Worm (Caenorhabditis elegans) whole organism, mixed stage, embryonic: ENCODE data around the gene T16G1.6.

Source experiments
- M03D4.4 ChIP-seq: sonication (generic microtip); optimal IDR thresholded peaks from 2 replicates; lab custom pipeline; 2017; ENCODE audit warnings: mild to moderate bottlenecking, missing genetic modification characterization, missing compliant biosample characterization
- blmp-1 ChIP-seq: fragments of 150-350 bp; optimal IDR thresholded peaks from 2 replicates; lab custom pipeline; 2014; ENCODE audit warnings: missing biosample characterization, missing genetic modification characterization
- ceh-39 ChIP-seq: fragments of 150-350 bp; optimal IDR thresholded peaks from 2 replicates; lab custom pipeline; 2014; ENCODE audit warnings: missing biosample characterization, missing genetic modification characterization
- ceh-43 ChIP-seq: fragments of 200-800 bp; sonication (Bioruptor generic); optimal IDR thresholded peaks from 2 replicates; lab custom pipeline; 2018; ENCODE audit warnings: mild to moderate bottlenecking, missing genetic modification characterization, moderate library complexity, missing compliant biosample characterization
- ceh-83 ChIP-seq: fragments of 200-800 bp; sonication (Bioruptor generic); optimal IDR thresholded peaks from 2 replicates; lab custom pipeline; 2018; ENCODE audit warnings: mild to moderate bottlenecking, missing genetic modification characterization, missing compliant biosample characterization
- ces-1 ChIP-seq: fragments of 150-350 bp; optimal IDR thresholded peaks from 2 replicates; lab custom pipeline; 2014; ENCODE audit warnings: missing biosample characterization, missing genetic modification reagents, missing genetic modification characterization
- cnd-1 ChIP-seq: fragments of 200-800 bp; sonication (Bioruptor generic); optimal IDR thresholded peaks from 2 replicates; lab custom pipeline; 2018; ENCODE audit warnings: mild to moderate bottlenecking, missing genetic modification characterization, missing compliant biosample characterization
- drap-1 ChIP-seq: fragments of 200-800 bp; sonication (Bioruptor generic); optimal IDR thresholded peaks from 3 replicates; lab custom pipeline; 2018; ENCODE audit warnings: mild to moderate bottlenecking, missing genetic modification characterization, missing compliant biosample characterization
- elt-1 ChIP-seq: sonication (generic microtip); optimal IDR thresholded peaks from 2 replicates; lab custom pipeline; 2017; ENCODE audit warnings: missing genetic modification characterization, mild to moderate bottlenecking, missing compliant biosample characterization, antibody characterized with exemption, moderate library complexity, borderline replicate concordance; ENCODE audit not compliant: insufficient read depth
- elt-3 ChIP-seq: fragments of 150-350 bp; optimal IDR thresholded peaks from 2 replicates; lab custom pipeline; 2014; ENCODE audit warnings: missing biosample characterization, missing genetic modification characterization
- flh-1 ChIP-seq: fragments of 200-800 bp; sonication (Bioruptor generic); optimal IDR thresholded peaks from 2 replicates; lab custom pipeline; 2018; ENCODE audit warnings: mild to moderate bottlenecking, missing genetic modification characterization, moderate library complexity, missing compliant biosample characterization
- hlh-1 ChIP-seq: fragments of 150-350 bp; optimal IDR thresholded peaks from 2 replicates; lab custom pipeline; 2014; ENCODE audit warnings: missing biosample characterization, missing genetic modification reagents, missing genetic modification characterization
- lin-32 ChIP-seq: fragments of 200-800 bp; sonication (Bioruptor generic); optimal IDR thresholded peaks from 2 replicates; lab custom pipeline; 2018; ENCODE audit warnings: mild to moderate bottlenecking, missing genetic modification characterization, missing compliant biosample characterization
- lsy-2 ChIP-seq: fragments of 150-350 bp; optimal IDR thresholded peaks from 2 replicates; lab custom pipeline; 2014; ENCODE audit warnings: missing biosample characterization, missing genetic modification characterization
- mab-5 ChIP-seq: fragments of 150-350 bp; optimal IDR thresholded peaks from 2 replicates; lab custom pipeline; 2014; ENCODE audit warnings: missing biosample characterization, missing genetic modification characterization
- mls-2 ChIP-seq: sonication (generic microtip); optimal IDR thresholded peaks from 2 replicates; lab custom pipeline; 2016; ENCODE audit warnings: mild to moderate bottlenecking, missing genetic modification characterization, moderate library complexity, missing compliant biosample characterization
- nhr-12 ChIP-seq: fragments of 150-350 bp; optimal IDR thresholded peaks from 2 replicates; lab custom pipeline; 2014; ENCODE audit warnings: missing biosample characterization, missing genetic modification characterization
- nhr-2 ChIP-seq: fragments of 150-350 bp; optimal IDR thresholded peaks from 2 replicates; lab custom pipeline; 2014; ENCODE audit warnings: missing biosample characterization, missing genetic modification characterization
- nhr-237 ChIP-seq: fragments of 150-350 bp; optimal IDR thresholded peaks from 2 replicates; lab custom pipeline; 2014; ENCODE audit warnings: missing biosample characterization, missing genetic modification characterization
- nhr-28 ChIP-seq: fragments of 150-350 bp; optimal IDR thresholded peaks from 2 replicates; lab custom pipeline; 2014; ENCODE audit warnings: missing biosample characterization, missing genetic modification characterization
- nhr-76 ChIP-seq: sonication (generic microtip); optimal IDR thresholded peaks from 2 replicates; lab custom pipeline; 2017; ENCODE audit warnings: missing biosample characterization, missing genetic modification characterization
- sem-2 ChIP-seq: fragments of 200-800 bp; sonication (Bioruptor generic); optimal IDR thresholded peaks from 2 replicates; lab custom pipeline; 2018; ENCODE audit warnings: mild to moderate bottlenecking, missing genetic modification characterization, missing compliant biosample characterization
- snpc-4 ChIP-seq: fragments of 150-350 bp; optimal IDR thresholded peaks from 2 replicates; lab custom pipeline; 2014; ENCODE audit warnings: missing biosample characterization, missing genetic modification characterization
- sptf-1 ChIP-seq: sonication (generic microtip); optimal IDR thresholded peaks from 2 replicates; lab custom pipeline; 2017; ENCODE audit warnings: mild to moderate bottlenecking, missing genetic modification characterization, moderate library complexity, missing compliant biosample characterization
- tbx-8 ChIP-seq: fragments of 200-800 bp; sonication (Bioruptor generic); optimal IDR thresholded peaks from 2 replicates; lab custom pipeline; 2018; ENCODE audit warnings: mild to moderate bottlenecking, missing genetic modification characterization, moderate library complexity, missing compliant biosample characterization
- unc-120 ChIP-seq: sonication (generic microtip); optimal IDR thresholded peaks from 2 replicates; lab custom pipeline; 2017; ENCODE audit warnings: missing genetic modification characterization, missing compliant biosample characterization; ENCODE audit not compliant: poor library complexity, severe bottlenecking
- unc-39 ChIP-seq: fragments of 150-350 bp; optimal IDR thresholded peaks from 2 replicates; lab custom pipeline; 2014; ENCODE audit warnings: missing biosample characterization, missing genetic modification characterization
- unc-62 ChIP-seq: fragments of 150-350 bp; optimal IDR thresholded peaks from 2 replicates; lab custom pipeline; 2014; ENCODE audit warnings: missing biosample characterization, missing genetic modification reagents, missing genetic modification characterization
- ztf-11 ChIP-seq: fragments of 150-350 bp; optimal IDR thresholded peaks from 2 replicates; lab custom pipeline; 2014; ENCODE audit warnings: missing biosample characterization, missing genetic modification characterization

Gene T16G1.6

DNA sequence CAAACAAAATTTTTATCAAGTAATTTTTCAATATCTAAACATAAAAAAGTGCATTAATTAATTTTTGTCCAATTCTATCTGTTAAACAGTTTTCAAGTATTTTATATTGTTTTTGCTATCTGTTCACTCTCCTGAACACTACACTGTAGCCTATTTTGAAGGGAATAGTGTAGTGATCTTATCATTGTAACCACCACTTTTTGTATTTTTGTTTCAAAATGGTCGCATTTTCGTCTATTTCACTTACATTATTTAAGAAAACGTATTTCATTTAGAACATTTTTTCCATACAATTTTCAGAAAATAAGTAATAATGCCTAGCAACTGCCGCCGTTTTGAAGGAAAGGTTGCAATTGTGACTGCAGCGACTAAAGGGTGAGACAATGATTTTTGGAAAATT, 14.7 kb downstream of the T16G1.6 start, which contains the start of gene dhrs-4:
TSS of gene dhrs-4 (plus strand) at position 301 of the 400 bp plus-strand sequence.
- TF ChIP-seq flh-1 (GFP tag; lab: Kevin White, UChicago), result no peak
- no peak for TF ChIP-seq elt-3 (tag; lab: Kevin White, UChicago)
- TF ChIP-seq mls-2, result no peak
- TF ChIP-seq nhr-237 (tag; lab: Kevin White, UChicago), result no peak
- no peak for TF ChIP-seq elt-1 (tag; lab: Kevin White, UChicago)
- no peak for TF ChIP-seq hlh-1
- TF ChIP-seq lin-32 (GFP tag; lab: Kevin White, UChicago), result no peak
- TF ChIP-seq nhr-28, result no peak
- TF ChIP-seq unc-120 (tag; lab: Kevin White, UChicago), result no peak
- no peak for TF ChIP-seq sptf-1 (tag; lab: Kevin White, UChicago)
- no peak for TF ChIP-seq ceh-83 (GFP tag; lab: Kevin White, UChicago)
- no peak for TF ChIP-seq tbx-8 (GFP tag; lab: Kevin White, UChicago)
- no peak for TF ChIP-seq nhr-12 (tag; lab: Kevin White, UChicago)
- no peak for TF ChIP-seq snpc-4 (tag; lab: Kevin White, UChicago)
- TF ChIP-seq nhr-2 (tag; lab: Kevin White, UChicago), result no peak
- no peak for TF ChIP-seq mab-5
- TF ChIP-seq nhr-76 (tag; lab: Kevin White, UChicago), result no peak
- TF ChIP-seq drap-1, result no peak

DNA sequence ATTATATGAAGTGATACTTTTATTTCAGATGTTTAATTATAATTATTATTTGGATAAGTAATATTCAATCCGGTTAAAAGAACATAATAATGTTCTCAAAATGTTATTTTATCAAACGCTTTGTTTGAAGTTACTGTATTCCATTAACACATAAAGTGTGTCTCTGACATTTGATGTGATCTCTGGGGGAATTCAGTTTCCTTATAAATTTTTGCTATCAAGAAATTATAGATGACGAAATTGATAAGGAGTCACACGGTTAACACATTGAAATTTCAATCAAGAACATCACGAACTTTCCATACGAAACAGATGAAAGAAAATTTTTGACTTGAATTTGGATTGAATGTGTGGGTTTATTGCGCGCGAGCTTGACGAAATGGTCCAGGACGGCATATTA, 15.3 kb downstream of the T16G1.6 start:
- TF ChIP-seq nhr-76 (tag; lab: Kevin White, UChicago), result no peak
- no peak for TF ChIP-seq lsy-2 (tag; lab: Kevin White, UChicago)

DNA sequence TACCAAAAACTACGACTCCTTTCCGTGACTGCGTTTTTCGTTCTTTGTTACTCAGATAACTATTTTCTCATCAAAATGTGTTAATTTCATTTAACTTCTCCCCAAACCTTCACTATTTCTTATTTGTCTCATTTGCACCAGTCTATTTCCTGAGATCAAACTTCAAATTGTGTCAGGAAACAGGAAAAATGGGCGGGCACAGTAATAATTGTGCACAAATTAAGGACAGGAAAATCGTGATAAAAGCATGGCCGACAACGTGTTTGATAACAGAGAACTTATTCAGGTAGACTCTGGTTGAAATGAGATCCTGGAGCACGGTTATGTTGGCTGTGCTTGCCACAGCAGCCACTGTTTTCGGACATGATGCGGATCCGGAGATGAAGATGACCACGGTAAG, 17.3 kb downstream of the T16G1.6 start, which contains the start of gene lipl-1:
TSS of gene lipl-1 (plus strand) at position 282 of the 400 bp plus-strand sequence.
- TF ChIP-seq blmp-1 (tag; lab: Kevin White, UChicago) (no peak), flh-1 (GFP tag; lab: Kevin White, UChicago) (no peak), unc-62 (GFP tag; lab: Kevin White, UChicago) (no peak), ztf-11 (tag; lab: Kevin White, UChicago) (no peak), ceh-39 (tag; lab: Kevin White, UChicago) (no peak), mab-5 (no peak), nhr-12 (tag; lab: Kevin White, UChicago) (no peak), ceh-43 (GFP tag; lab: Kevin White, UChicago) (no peak)
- TF ChIP-seq, all 35 proteins: peak for 0

DNA sequence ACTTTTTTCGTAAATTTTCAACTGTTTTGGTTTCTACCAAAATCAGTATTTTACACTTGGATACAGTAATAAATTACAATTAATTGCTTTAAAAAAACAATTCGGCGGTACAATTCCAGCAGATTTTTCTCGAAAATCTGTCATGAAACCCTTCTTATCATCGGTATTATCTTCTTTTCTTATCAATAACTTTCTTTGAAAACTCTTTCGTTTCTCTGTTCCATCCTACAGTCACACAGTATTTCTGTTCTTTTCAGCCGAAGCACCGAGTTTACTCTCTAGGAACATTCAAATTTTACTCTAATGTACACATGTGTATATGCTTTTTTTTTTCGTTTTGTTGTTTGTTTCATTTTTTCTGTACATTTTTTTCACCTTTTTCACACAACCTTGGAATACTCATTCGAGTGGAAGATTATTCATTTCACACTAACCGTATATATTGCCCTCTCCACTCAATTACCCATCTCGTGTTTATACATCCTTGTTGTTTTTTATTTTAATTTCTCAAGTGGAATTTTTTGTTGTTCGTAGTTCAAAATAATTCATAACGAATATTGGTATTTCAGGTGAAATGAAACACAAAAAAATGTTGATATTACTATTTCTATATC, 27.3 kb downstream of the T16G1.6 start, which contains the start of gene nid-1:
TSS of gene nid-1 (plus strand) at position 564 of the 614 bp plus-strand sequence.
- TF ChIP-seq elt-1 (tag; lab: Kevin White, UChicago), result no peak

DNA sequence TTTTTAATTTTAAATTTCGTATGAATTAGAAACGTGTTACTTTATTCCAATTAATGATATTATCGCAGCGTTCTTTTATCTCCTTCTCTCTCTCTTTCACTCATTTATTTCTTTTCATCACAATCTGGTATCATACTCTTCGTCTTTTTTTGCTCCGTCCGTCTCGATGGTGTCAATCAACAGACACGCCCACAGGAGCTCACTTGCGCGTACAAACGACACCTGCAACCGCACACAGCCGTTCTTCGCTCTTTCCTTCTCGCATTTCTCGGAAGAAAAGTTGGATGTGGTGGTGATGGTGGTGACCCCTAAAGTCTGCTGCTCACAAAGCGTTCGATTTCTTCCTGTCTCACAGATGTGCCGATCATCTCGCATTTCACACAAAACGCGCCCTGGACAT, 28.4 kb downstream of the T16G1.6 start:
- TF ChIP-seq nhr-12 (tag; lab: Kevin White, UChicago), result no peak
- TF ChIP-seq hlh-1, result peak; percentile 89

DNA sequence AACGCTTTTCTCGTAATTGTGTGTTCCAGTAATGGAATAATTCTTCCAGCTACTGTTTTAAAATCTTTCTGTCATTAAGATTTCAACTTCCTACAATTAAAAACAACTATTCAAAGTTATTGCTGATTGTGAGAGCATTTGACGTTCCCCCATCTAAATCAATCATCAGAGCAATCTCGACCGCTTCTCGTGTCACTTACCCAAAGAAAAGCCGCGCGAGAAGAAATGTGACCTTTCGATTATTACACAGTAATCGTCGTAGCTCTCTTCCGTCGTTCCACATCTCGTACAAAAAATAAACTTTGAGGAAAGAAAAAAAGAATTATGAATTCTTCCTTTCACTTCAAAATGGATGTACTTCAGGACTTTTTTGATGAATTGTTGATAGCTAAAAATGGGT, 29.5 kb downstream of the T16G1.6 start:
- TF ChIP-seq nhr-28, result no peak
- no peak for TF ChIP-seq M03D4.4 (tag; lab: Kevin White, UChicago)
- TF ChIP-seq sptf-1 (tag; lab: Kevin White, UChicago), result no peak
- peak; percentile 79 for TF ChIP-seq unc-62 (GFP tag; lab: Kevin White, UChicago)
- no peak for TF ChIP-seq tbx-8 (GFP tag; lab: Kevin White, UChicago)
- TF ChIP-seq mab-5, result no peak
- no peak for TF ChIP-seq lsy-2 (tag; lab: Kevin White, UChicago)
- TF ChIP-seq blmp-1 (tag; lab: Kevin White, UChicago), result no peak
- TF ChIP-seq sem-2 (GFP tag; lab: Kevin White, UChicago), result no peak
- no peak for TF ChIP-seq mls-2
- TF ChIP-seq ceh-39 (tag; lab: Kevin White, UChicago), result no peak
- TF ChIP-seq hlh-1, result peak; percentile 43
- no peak for TF ChIP-seq ces-1 (GFP tag; lab: Kevin White, UChicago)
- no peak for TF ChIP-seq cnd-1
- no peak for TF ChIP-seq unc-39 (tag; lab: Kevin White, UChicago)
